Worm (Caenorhabditis elegans) whole organism, young adult: ENCODE data around the gene srz-29.
"Not testable (repeated sequence)": the region's sequence is repeated elsewhere in the genome, so short reads cannot be mapped to it uniquely, and the experiment has no call there.

Source experiments
- C17E4.6 ChIP-seq: fragments of 200-800 bp; sonication (Bioruptor generic); IDR thresholded peaks from 2 replicates; pipeline ENCODE4 v1.3.6; 2022; ENCODE audit warnings: missing genetic modification reagents, missing genetic modification characterization, missing compliant biosample characterization
- D2030.7 ChIP-seq: fragments of 200-800 bp; sonication (Bioruptor generic); IDR thresholded peaks from 2 replicates; pipeline ENCODE4 v1.3.6; 2022; ENCODE audit warnings: missing genetic modification reagents, missing genetic modification characterization, missing compliant biosample characterization
- Y53F4B.3 ChIP-seq: fragments of 200-800 bp; sonication (Bioruptor generic); IDR thresholded peaks from 2 replicates; pipeline ENCODE4 v1.3.6; 2022; ENCODE audit warnings: missing genetic modification reagents, missing genetic modification characterization, missing compliant biosample characterization
- Y56A3A.18 ChIP-seq: fragments of 200-800 bp; sonication (Bioruptor generic); IDR thresholded peaks from 2 replicates; pipeline ENCODE4 v1.3.6; 2022; ENCODE audit warnings: missing genetic modification reagents, missing genetic modification characterization, missing compliant biosample characterization
- Y79H2A.3 ChIP-seq: fragments of 200-800 bp; sonication (Bioruptor generic); conservative IDR thresholded peaks from 2 replicates; pipeline ENCODE4 v1.3.6; 2022; ENCODE audit warnings: missing genetic modification reagents, missing genetic modification characterization, missing compliant biosample characterization
- attf-6 ChIP-seq: fragments of 200-800 bp; sonication (Bioruptor generic); IDR thresholded peaks from 2 replicates; pipeline ENCODE4 v1.3.6; 2022; ENCODE audit warnings: missing genetic modification reagents, missing genetic modification characterization, missing compliant biosample characterization
- cebp-1 ChIP-seq, 2 experiments: fragments of 200-800 bp in 1 of 2; sonication (Bioruptor generic) in 1 of 2; sonication (generic microtip) in 1 of 2; IDR thresholded peaks in 1 of 2; optimal IDR thresholded peaks in 1 of 2; 2 replicates each; pipeline versions ENCODE4 v1.3.6 to Lab custom; 2017 to 2022; ENCODE audit warnings: missing compliant biosample characterization in 2 of 2, missing genetic modification characterization in 2 of 2, mild to moderate bottlenecking in 1 of 2, missing genetic modification reagents in 1 of 2, moderate library complexity in 1 of 2
- ceh-100 ChIP-seq: fragments of 200-800 bp; sonication (Bioruptor generic); IDR thresholded peaks from 2 replicates; pipeline ENCODE4 v1.3.6; 2022; ENCODE audit warnings: missing genetic modification reagents, missing genetic modification characterization, missing compliant biosample characterization
- ceh-40 ChIP-seq: fragments of 200-800 bp; sonication (Bioruptor generic); IDR thresholded peaks from 2 replicates; pipeline ENCODE4 v1.3.6; 2022; ENCODE audit warnings: missing genetic modification characterization, missing compliant biosample characterization
- ceh-58 ChIP-seq: fragments of 200-800 bp; sonication (Bioruptor generic); IDR thresholded peaks from 2 replicates; pipeline ENCODE4 v1.3.6; 2022; ENCODE audit warnings: missing genetic modification characterization, missing compliant biosample characterization
- chd-7 ChIP-seq: sonication (generic microtip); optimal IDR thresholded peaks from 2 replicates; lab custom pipeline; 2016; ENCODE audit warnings: mild to moderate bottlenecking, missing genetic modification characterization, moderate library complexity, missing compliant biosample characterization
- dpl-1 ChIP-seq: fragments of 150-350 bp; optimal IDR thresholded peaks from 2 replicates; lab custom pipeline; 2014; ENCODE audit warnings: missing biosample characterization, missing genetic modification reagents, missing genetic modification characterization
- efl-1 ChIP-seq: fragments of 150-350 bp; optimal IDR thresholded peaks from 2 replicates; lab custom pipeline; 2014; ENCODE audit warnings: missing biosample characterization, missing genetic modification reagents, missing genetic modification characterization
- egrh-3 ChIP-seq: fragments of 200-800 bp; sonication (Bioruptor generic); IDR thresholded peaks from 2 replicates; pipeline ENCODE4 v1.3.6; 2022; ENCODE audit warnings: missing genetic modification reagents, missing genetic modification characterization, missing compliant biosample characterization
- ekl-4 ChIP-seq: fragments of 200-800 bp; sonication (Bioruptor generic); IDR thresholded peaks from 2 replicates; pipeline ENCODE4 v1.3.6; 2022; ENCODE audit warnings: missing genetic modification reagents, missing genetic modification characterization, missing compliant biosample characterization
- hmg-1.2 ChIP-seq: fragments of 200-800 bp; sonication (Bioruptor generic); IDR thresholded peaks from 2 replicates; pipeline ENCODE4 v1.3.6; 2022; ENCODE audit warnings: missing genetic modification reagents, missing genetic modification characterization, missing compliant biosample characterization
- hmg-20 ChIP-seq: fragments of 200-800 bp; sonication (Bioruptor generic); IDR thresholded peaks from 2 replicates; pipeline ENCODE4 v1.3.6; 2022; ENCODE audit warnings: missing genetic modification reagents, missing genetic modification characterization, missing compliant biosample characterization
- hsf-1 ChIP-seq: fragments of 200-800 bp; sonication (Bioruptor generic); IDR thresholded peaks from 2 replicates; pipeline ENCODE4 v1.3.6; 2022; ENCODE audit warnings: missing genetic modification reagents, missing genetic modification characterization, missing compliant biosample characterization
- lin-54 ChIP-seq: fragments of 200-800 bp; sonication (Bioruptor generic); optimal IDR thresholded peaks from 2 replicates; lab custom pipeline; 2018; ENCODE audit warnings: mild to moderate bottlenecking, missing genetic modification characterization, missing compliant biosample characterization
- lsl-1 ChIP-seq: fragments of 200-800 bp; sonication (Bioruptor generic); optimal IDR thresholded peaks from 2 replicates; lab custom pipeline; 2018; ENCODE audit warnings: mild to moderate bottlenecking, missing genetic modification characterization, moderate library complexity, missing compliant biosample characterization
- madf-6 ChIP-seq: fragments of 200-800 bp; sonication (Bioruptor generic); IDR thresholded peaks from 2 replicates; pipeline ENCODE4 v1.3.6; 2022; ENCODE audit warnings: missing genetic modification reagents, missing genetic modification characterization, missing compliant biosample characterization
- madf-8 ChIP-seq: fragments of 200-800 bp; sonication (Bioruptor generic); conservative IDR thresholded peaks from 2 replicates; pipeline ENCODE4 v1.3.6; 2022; ENCODE audit warnings: missing genetic modification reagents, missing genetic modification characterization, missing compliant biosample characterization
- mel-28 ChIP-seq: sonication (generic microtip); optimal IDR thresholded peaks from 2 replicates; lab custom pipeline; 2016; ENCODE audit warnings: borderline replicate concordance, mild to moderate bottlenecking, missing genetic modification characterization, missing compliant biosample characterization
- mes-4 ChIP-seq: sonication (generic microtip); optimal IDR thresholded peaks from 2 replicates; lab custom pipeline; 2016; ENCODE audit warnings: missing genotype, missing genetic modification characterization, missing compliant biosample characterization
- nhr-27 ChIP-seq: fragments of 200-800 bp; sonication (Bioruptor generic); optimal IDR thresholded peaks from 2 replicates; lab custom pipeline; 2018; ENCODE audit warnings: mild to moderate bottlenecking, missing genetic modification characterization, moderate library complexity, missing compliant biosample characterization
- pha-4 ChIP-seq: fragments of 150-350 bp; sonication (generic microtip); optimal IDR thresholded peaks from 2 replicates; lab custom pipeline; 2014; ENCODE audit warnings: missing biosample characterization, missing genetic modification reagents, missing genetic modification characterization
- rpc-1 ChIP-seq, 2 experiments: fragments of 150-350 bp in 1 of 2; sonication (generic microtip) in 1 of 2; optimal IDR thresholded peaks; 2 replicates each; lab custom pipeline; 2014 to 2018; ENCODE audit warnings: missing biosample characterization in 1 of 2, missing genetic modification characterization in 1 of 2, missing genetic modification reagents in 1 of 2, missing genotype in 1 of 2
- snpc-4 ChIP-seq, 5 experiments: fragments of 150-350 bp in 1 of 5; sonication (generic microtip) in 4 of 5; optimal IDR thresholded peaks; 2 replicates each; lab custom pipeline; 2014 to 2018; ENCODE audit warnings: missing genetic modification characterization in 5 of 5, missing biosample characterization in 3 of 5, antibody characterized with exemption in 2 of 5, mild to moderate bottlenecking in 2 of 5, missing compliant biosample characterization in 2 of 5, missing genotype in 2 of 5, moderate library complexity in 2 of 5, missing genetic modification reagents in 1 of 5
- tlf-1 ChIP-seq: fragments of 200-800 bp; sonication (Bioruptor generic); optimal IDR thresholded peaks from 2 replicates; lab custom pipeline; 2018; ENCODE audit warnings: mild to moderate bottlenecking, missing genetic modification characterization, missing compliant biosample characterization
- xnd-1 ChIP-seq: sonication (generic microtip); optimal IDR thresholded peaks from 2 replicates; lab custom pipeline; 2016; ENCODE audit warnings: missing genotype, missing genetic modification reagents, missing genetic modification characterization, missing compliant biosample characterization
- ztf-25 ChIP-seq: fragments of 200-800 bp; sonication (Bioruptor generic); IDR thresholded peaks from 2 replicates; pipeline ENCODE4 v1.3.6; 2022; ENCODE audit warnings: missing genetic modification reagents, missing genetic modification characterization, missing compliant biosample characterization
- ztf-6 ChIP-seq: fragments of 200-800 bp; sonication (Bioruptor generic); IDR thresholded peaks from 2 replicates; pipeline ENCODE4 v1.3.6; 2022; ENCODE audit warnings: missing genetic modification reagents, missing genetic modification characterization, missing compliant biosample characterization

Gene srz-29

DNA sequence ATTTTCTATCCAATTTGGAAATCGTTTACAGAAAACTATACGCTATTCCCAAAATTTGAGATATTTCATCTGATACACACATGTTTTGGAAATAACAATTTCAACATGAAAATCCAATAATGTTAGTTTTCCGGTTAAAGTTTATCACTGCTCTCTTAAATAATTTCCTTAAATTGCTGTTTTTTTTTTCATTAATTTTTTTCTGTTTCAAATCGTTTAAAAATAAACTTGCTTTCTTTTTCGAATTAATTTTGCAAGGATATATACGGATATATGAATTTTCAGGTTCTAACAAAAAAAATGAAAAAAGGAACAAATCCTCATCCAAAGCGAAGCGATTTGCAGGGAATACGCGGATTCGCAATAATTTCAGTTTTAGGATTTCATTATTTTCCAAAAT is 27.8 kb upstream of the srz-29 start, which contains the start of gene oac-48 (continued):
- TF ChIP-seq nhr-27 (tag; lab: Kevin White, UChicago) (no peak), pha-4 (tag; lab: Kevin White, UChicago) (no peak)
- TF ChIP-seq, all 124 proteins: peak for 0

DNA sequence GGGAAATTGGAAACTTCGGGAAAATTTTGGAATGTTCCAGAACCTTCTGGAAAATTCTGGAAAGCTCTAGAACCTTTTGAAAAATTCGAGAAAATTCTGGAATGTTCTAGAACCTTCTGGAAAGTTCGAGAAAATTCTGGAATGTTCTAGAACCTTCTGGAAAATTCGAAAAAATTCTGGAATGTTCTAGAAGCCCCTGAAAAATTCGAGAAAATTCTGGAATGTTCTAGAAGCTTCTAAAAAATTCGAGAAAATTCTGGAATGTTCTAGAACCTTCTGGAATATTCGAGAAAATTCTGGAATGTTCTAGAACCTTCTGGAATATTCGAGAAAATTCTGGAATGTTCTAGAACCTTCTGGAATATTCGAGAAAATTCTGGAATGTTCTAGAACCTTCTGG is 22.3 kb upstream of the srz-29 start:
- not testable (repeated sequence) for TF ChIP-seq snpc-4 (GFP tag; optimal IDR thresholded peaks at IDR 0.05; lab: Kevin White, UChicago); rpc-1 (tag; optimal IDR thresholded peaks at IDR 0.05; lab: Kevin White, UChicago)
- peak in 1 of 4 experiments; percentile 51 for TF ChIP-seq snpc-4 (tag; optimal IDR thresholded peaks at IDR 0.05; lab: Kevin White, UChicago)
- TF ChIP-seq egrh-3, result peak; percentile 45
- 0 out of 2 replicates have a peak, but pooled peaks have one; percentile 21 for TF ChIP-seq ceh-40 (GFP tag; lab: Robert Waterston, UW)
- 0 out of 2 replicates have a peak, but pooled peaks have one; percentile 67 for TF ChIP-seq attf-6
- TF ChIP-seq madf-6 (GFP tag; lab: Robert Waterston, UW), result peak; percentile 61; the same call in 1 of the 2 replicates
- TF ChIP-seq mel-28 (tag; lab: Kevin White, UChicago), result peak; percentile 67
- TF ChIP-seq ceh-100, result 0 out of 2 replicates have a peak, but pooled peaks have one; percentile 27
- TF ChIP-seq rpc-1 (optimal IDR thresholded peaks at IDR 0.05; lab: Kevin White, UChicago), result peak; percentile 37
- 0 out of 2 replicates have a peak, but pooled peaks have one; percentile 69 for TF ChIP-seq Y56A3A.18 (GFP tag; lab: Robert Waterston, UW)
- peak; percentile 76 for TF ChIP-seq ekl-4 (GFP tag; lab: Robert Waterston, UW)
- 0 out of 2 replicates have a peak, but pooled peaks have one; percentile 43 for TF ChIP-seq ztf-25 (GFP tag; lab: Robert Waterston, UW)
- TF ChIP-seq Y79H2A.3 (GFP tag; lab: Robert Waterston, UW), result peak; percentile 58; the same call in 1 of the 2 replicates
- TF ChIP-seq Y53F4B.3 (GFP tag; lab: Robert Waterston, UW), result peak; percentile 32; the same call in 1 of the 2 replicates
- peak; percentile 98 for TF ChIP-seq hsf-1 (GFP tag; lab: Robert Waterston, UW)

DNA sequence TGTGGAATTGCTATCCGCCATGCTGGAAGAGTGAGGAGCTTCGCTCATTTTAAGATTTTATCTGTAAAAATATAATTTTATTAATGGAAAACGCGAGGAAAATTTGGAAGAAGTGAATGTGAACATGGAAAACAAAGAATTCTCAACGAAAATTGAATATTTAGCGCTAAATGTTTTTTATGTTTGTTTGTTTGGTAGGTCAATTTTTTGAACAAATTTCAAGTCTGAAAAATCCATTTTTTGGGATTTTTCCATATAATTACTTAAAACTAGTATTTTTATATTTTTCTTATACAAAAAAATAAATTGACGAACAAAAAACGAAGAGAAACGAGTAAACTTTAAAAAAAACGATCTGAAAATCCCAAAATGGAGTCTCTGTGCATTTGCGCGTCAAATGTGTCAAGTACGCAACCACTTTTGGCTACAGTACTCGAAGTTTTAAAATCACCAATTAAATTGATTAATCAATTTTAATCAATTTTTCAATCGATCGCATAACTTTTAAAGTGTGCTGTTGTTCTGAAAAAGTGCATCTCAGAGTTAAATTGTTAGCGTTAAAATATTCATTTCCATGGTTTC is 21.2 kb upstream of the srz-29 start, which contains the start of gene fbxa-215:
fbxa-215 (minus strand) TSS at position 61 of the 582 bp plus-strand sequence.
- no peak for TF ChIP-seq lin-54 (GFP tag; lab: Kevin White, UChicago)
- TF ChIP-seq C17E4.6 (GFP tag; lab: Robert Waterston, UW), result no peak
- TF ChIP-seq hmg-20 (GFP tag; lab: Robert Waterston, UW), result no peak
- no peak for TF ChIP-seq Y56A3A.18 (GFP tag; lab: Robert Waterston, UW)
- TF ChIP-seq mes-4 (tag; lab: Kevin White, UChicago), result no peak
- TF ChIP-seq madf-6 (GFP tag; lab: Robert Waterston, UW), result peak; percentile 75
- peak; percentile 47 for TF ChIP-seq xnd-1 (tag; lab: Kevin White, UChicago)
- TF ChIP-seq tlf-1 (GFP tag; lab: Kevin White, UChicago), result no peak
- no peak for TF ChIP-seq egrh-3
- peak; percentile 52 for TF ChIP-seq lsl-1 (GFP tag; lab: Kevin White, UChicago)
- TF ChIP-seq ztf-6, result no peak
- no peak for TF ChIP-seq cebp-1 (GFP tag; IDR thresholded peaks at IDR 0.05; lab: Robert Waterston, UW)
- TF ChIP-seq cebp-1 (tag; optimal IDR thresholded peaks at IDR 0.05; lab: Kevin White, UChicago), result no peak
- peak; percentile 19 for TF ChIP-seq dpl-1
- TF ChIP-seq efl-1 (GFP tag; lab: Kevin White, UChicago), result peak; percentile 58
- TF ChIP-seq chd-7 (tag; lab: Kevin White, UChicago), result no peak
- peak; percentile 65 for TF ChIP-seq madf-8 (GFP tag; lab: Robert Waterston, UW)
- no peak for TF ChIP-seq hmg-1.2 (GFP tag; lab: Robert Waterston, UW)
- TF ChIP-seq D2030.7, result no peak
- TF ChIP-seq snpc-4 (GFP tag; optimal IDR thresholded peaks at IDR 0.05; lab: Kevin White, UChicago), result peak; percentile 57
- peak in 3 of 4 experiments; percentile 62 to 88 (median 82) for TF ChIP-seq snpc-4 (tag; optimal IDR thresholded peaks at IDR 0.05; lab: Kevin White, UChicago)
- no peak for TF ChIP-seq ceh-58
